Fruit fly (Drosophila melanogaster) whole organism: ENCODE results near the gene CG6893.

Experiments
- CG8478 ChIP-seq: fragments of >200 bp; optimal IDR thresholded peaks from 2 replicates; lab custom pipeline; 2018; ENCODE audit warnings: inconsistent platforms
- Dll ChIP-seq: fragments of >200 bp; optimal IDR thresholded peaks from 2 replicates; lab custom pipeline; 2017
- EcR ChIP-seq, 2 experiments: fragments of >200 bp; optimal IDR thresholded peaks; 2 replicates each; lab custom pipeline; 2017; ENCODE audit warnings: missing biosample characterization in 2 of 2, missing genetic modification characterization in 2 of 2, missing genetic modification reagents in 2 of 2
- pan ChIP-seq: fragments of >200 bp; optimal IDR thresholded peaks from 2 replicates; lab custom pipeline; 2017
- psq ChIP-seq: fragments of >200 bp; optimal IDR thresholded peaks from 2 replicates; lab custom pipeline; 2017
- usp ChIP-seq: fragments of >200 bp; optimal IDR thresholded peaks from 2 replicates; lab custom pipeline; 2017; ENCODE audit warnings: missing biosample characterization, missing genetic modification characterization, mixed read lengths

Gene CG6893

DNA sequence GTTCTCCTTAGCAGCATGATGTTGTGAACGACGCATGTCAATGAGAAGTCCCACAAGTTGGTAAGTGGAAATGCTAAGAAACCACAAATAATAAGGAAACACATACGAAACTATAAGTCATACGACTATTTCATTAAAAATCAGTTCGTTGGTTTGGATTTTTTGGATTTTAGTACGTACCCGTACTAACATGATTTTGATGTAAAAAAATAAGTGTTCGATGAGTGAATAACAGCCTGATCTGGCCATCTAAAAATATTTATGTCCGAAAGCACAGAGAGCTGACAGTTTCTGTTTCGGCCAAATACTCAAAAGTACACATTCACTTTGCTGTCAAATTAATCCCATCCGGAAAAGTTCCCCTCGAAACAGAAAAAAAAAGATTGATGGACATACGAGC is at the start of gene CG6893:
Gene CG6893 (plus strand): TSS at position 301 of the 400 bp plus-strand sequence.
- TF ChIP-seq EcR (GFP tag; optimal IDR thresholded peaks at IDR 0.05; lab: Kevin White, UChicago) (no peak), CG8478 (no peak), psq (no peak), pan (no peak), Dll (lab: Kevin White, UChicago) (no peak), usp (no peak)

DNA sequence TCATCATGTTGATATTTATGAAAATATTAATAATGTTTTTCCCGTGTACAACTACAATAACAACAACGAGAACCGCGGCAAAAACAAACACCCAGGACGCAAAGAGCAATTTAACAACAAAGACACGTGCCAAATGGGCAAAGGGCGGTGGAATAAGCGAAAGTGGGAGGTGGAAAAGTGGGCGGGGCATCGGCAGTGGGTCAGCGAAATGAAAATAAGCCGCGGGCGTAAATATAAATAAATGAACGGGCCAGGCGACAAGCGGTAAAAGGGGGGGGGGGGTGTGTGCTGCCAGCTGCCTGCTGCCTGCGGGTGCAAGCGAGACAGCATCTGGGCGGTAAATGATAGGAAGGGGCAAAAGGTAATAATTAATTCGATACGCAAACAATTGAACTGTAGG is 40.2 kb upstream of the CG6893 start:
- TF ChIP-seq EcR (GFP tag; optimal IDR thresholded peaks at IDR 0.05; lab: Kevin White, UChicago) (no peak), Dll (lab: Kevin White, UChicago) (no peak), psq (no peak), CG8478 (no peak), pan (no peak), usp (no peak)

DNA sequence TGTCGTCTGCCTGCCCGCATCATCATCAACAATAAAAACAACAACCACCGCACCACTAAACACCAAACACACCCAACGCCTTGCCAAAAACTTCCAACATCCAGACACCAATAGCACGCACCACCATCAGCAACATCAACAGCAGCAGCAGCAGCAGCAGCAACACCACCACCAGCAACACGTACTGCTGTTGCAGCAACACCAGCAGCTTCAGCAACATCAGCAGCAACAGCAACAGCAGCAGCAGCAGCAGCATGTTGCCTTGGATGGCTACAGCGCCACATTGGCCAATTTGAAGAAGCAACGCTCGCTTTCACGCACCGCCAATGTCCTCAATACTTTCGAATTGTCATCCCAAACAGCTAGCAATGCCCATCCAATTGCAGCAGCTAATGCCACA is 28.4 kb upstream of the CG6893 start:
- TF ChIP-seq CG8478 = no peak
- no peak for TF ChIP-seq EcR (GFP tag; optimal IDR thresholded peaks at IDR 0.05; lab: Kevin White, UChicago)
- TF ChIP-seq psq = no peak
- no peak for TF ChIP-seq Dll (lab: Kevin White, UChicago)
- TF ChIP-seq usp = no peak
- no peak for TF ChIP-seq pan

DNA sequence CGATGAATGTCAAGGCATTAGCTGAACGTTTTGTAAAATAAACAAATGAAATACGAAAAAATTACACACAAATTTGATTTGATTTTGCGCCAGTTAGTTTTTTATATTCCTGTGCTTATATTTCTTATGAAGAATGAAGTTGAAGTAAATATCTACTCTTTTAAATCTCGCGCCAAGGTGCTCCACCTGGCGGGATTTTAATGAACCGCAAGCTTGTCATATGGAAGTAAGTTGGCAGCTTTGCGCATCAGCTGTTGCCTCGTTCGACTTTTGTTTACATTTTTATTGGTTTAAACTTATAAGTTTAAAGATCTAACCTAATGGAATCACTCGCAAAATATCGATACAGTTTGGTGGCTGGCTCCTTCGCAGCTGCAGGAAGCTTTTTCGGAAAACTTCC is 26.9 kb upstream of the CG6893 start, which contains the start of gene CG42495:
Gene CG42495 (plus strand): TSS at position 247 of the 400 bp plus-strand sequence.
- TF ChIP-seq psq = no peak
- TF ChIP-seq usp = no peak
- no peak for TF ChIP-seq Dll (lab: Kevin White, UChicago)
- no peak for TF ChIP-seq EcR (GFP tag; optimal IDR thresholded peaks at IDR 0.05; lab: Kevin White, UChicago)
- no peak for TF ChIP-seq CG8478
- TF ChIP-seq pan = no peak

DNA sequence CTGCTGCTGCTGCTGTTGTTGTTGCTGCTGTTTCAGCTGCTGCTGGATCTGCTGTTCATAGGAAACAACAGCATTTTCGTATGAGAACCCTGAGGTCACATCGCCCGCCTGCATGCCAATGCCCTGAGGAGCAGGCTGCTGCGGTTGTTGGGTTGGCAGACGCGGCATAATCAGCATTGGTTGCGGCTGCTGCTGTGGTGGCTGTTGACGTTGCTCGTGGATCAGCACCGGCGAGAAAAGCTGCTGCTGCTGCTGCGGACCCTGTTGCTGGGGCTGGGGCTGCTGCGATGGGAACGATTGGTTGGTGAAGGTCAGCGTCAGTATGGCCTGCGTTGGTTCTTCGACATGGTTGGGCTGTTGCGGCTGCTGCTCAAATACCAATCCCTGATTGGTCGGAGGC is 24.1 kb upstream of the CG6893 start:
- TF ChIP-seq psq = no peak
- no peak for TF ChIP-seq CG8478

DNA sequence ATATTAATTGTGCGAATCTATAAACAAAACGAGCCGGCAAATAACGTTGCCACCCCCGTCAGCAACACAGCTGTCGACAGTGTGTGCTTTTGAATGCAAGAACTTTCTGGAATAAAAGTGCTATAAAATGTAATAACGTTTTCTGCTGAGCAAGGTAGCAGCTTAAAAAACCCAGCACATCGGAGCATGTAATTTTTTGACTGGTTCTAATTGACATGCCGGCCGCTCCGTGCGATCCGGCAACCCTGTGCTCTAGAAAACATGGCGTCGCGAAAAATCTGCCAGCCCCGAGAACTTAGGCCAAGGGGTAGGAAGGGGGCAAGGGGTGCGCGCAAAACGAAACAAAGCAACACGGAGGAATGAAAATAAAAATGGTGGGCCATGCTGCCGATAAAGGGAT is 21.8 kb upstream of the CG6893 start:
- no peak for TF ChIP-seq pan
- TF ChIP-seq psq = no peak
- no peak for TF ChIP-seq CG8478
- TF ChIP-seq usp = no peak
- no peak for TF ChIP-seq EcR (GFP tag; optimal IDR thresholded peaks at IDR 0.05; lab: Kevin White, UChicago)
- TF ChIP-seq Dll (lab: Kevin White, UChicago) = no peak

DNA sequence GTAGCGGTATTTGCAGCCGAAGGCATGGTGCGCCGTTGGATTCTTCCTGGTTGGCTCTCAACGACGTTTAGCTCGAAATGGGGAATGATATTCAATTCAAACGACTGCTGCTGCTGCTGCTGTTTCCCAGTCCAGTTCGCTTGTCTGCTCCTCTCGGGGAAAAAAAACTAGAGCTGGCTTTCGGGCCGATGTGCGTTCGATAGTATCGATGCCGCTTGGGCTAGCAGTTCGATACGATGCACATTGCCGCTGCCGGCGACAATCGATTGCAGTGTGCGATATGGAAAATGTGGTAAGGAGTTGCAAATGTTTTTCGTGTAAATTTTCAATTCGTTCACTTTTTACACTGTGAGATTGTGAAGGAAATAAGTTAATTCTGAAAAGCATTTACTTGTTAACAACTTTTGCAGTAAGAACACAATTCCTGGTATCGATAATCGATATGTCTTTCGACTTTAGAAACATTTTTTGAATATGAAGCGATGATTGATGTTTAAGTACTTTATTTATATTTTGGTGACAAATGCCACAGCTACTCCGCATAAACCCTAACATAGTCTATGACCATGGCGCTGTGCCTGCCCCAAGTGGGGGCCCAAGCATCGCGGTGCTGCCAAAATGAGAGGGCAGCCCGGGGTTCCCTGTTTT is 20.9 kb upstream of the CG6893 start, which contains the start of gene Capr:
Gene Capr (minus strand): TSS at position 339 of the 648 bp plus-strand sequence.
- TF ChIP-seq pan = no peak
- no peak for TF ChIP-seq psq
- TF ChIP-seq Dll (lab: Kevin White, UChicago) = no peak
- no peak for TF ChIP-seq usp
- no peak for TF ChIP-seq CG8478
- TF ChIP-seq EcR (GFP tag; optimal IDR thresholded peaks at IDR 0.05; lab: Kevin White, UChicago) = no peak

DNA sequence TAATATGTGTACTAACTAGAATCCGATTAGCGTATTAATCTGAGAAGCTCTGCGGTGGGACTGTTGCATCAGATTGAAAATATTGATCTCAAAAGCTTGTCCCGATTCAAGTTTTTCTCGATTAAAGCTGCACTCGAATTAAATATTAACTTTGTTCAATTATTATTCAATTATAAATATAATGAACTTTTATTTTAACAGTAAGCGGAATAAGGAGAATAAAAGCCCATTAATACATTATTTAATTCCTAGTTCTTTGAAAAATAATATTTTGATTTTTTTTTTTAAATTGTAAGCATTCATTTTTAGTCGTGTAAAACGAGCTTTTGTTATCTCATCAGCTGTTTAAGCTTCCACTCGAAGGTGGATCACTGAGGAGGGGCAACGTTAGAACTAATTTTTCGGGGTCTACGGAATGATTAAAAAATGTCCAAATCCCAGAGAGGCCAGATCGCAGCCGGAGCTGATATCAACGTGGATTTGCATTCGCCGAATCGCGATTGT is 18.6 kb upstream of the CG6893 start, which contains the start of the genes GNBP2 and GNBP1:
Gene GNBP2 (minus strand): TSS at position 51 of the 504 bp plus-strand sequence.
Gene GNBP1 (plus strand): TSS at position 438 of the 504 bp plus-strand sequence.
- TF ChIP-seq EcR (GFP tag; optimal IDR thresholded peaks at IDR 0.05; lab: Kevin White, UChicago) (no peak), Dll (lab: Kevin White, UChicago) (no peak), psq (no peak), pan (no peak), CG8478 (no peak), usp (no peak)

DNA sequence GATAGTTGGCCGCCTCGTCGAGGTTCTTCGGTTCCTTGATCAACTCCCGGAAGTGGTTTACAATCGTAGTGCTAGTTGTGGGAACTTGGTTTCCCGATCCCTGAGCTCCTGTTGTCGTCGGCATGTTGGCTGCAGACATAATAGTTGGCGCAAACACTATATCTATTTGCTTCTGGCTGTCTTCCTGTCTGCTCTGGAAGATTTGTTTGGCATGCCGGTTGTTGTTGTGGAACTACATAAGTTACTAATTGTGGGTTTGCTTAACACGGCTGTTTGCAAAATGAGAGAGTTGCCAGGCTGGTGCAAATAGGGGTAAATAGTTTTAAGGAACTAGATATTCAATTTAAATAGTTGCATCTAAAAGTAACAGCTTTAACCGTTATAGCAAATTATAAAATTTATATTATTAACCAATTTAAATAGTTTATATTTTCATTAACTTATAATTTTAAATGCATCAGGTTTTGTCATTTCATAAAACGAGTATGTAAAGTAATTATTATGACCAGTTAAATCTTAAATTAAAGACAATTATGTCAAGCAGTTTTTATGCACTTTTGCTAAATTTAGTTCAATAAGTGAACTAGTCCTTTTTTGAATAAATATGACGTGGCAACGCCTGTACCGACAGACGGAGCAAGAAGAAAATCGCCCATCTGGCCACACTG is 12.3 kb upstream of the CG6893 start, which contains the start of the genes Sgf11 and CG32202:
Gene Sgf11 (minus strand): TSS at position 287 of the 668 bp plus-strand sequence.
Gene CG32202 (plus strand): TSS at position 635 of the 668 bp plus-strand sequence.
- TF ChIP-seq CG8478 (no peak), Dll (lab: Kevin White, UChicago) (no peak), EcR (GFP tag; optimal IDR thresholded peaks at IDR 0.05; lab: Kevin White, UChicago) (no peak), usp (no peak), psq (no peak), pan (no peak)

DNA sequence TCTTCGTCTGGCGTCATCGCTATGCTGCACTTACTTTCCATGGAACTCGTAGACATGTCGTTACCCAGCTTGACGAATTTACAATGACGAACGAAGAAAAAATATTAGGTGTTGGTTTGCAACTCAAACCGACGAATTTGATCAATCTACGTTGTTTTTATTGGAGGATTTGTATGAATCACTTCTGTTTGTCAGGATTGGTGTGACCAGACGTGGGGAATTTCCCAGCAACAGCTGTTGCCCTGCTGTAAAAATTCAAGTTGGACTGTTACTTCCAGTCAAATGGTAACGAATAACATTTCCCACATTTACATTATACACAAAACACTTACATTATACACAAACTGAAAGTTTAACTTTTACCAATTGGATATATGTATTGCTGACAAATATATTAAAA is 10.1 kb upstream of the CG6893 start, which contains the start of gene Chmp1:
Gene Chmp1 (minus strand): TSS at position 216 of the 400 bp plus-strand sequence.
- TF ChIP-seq pan (no peak), EcR (GFP tag; optimal IDR thresholded peaks at IDR 0.05; lab: Kevin White, UChicago) (no peak), CG8478 (no peak), Dll (lab: Kevin White, UChicago) (no peak), psq (no peak), usp (no peak)

DNA sequence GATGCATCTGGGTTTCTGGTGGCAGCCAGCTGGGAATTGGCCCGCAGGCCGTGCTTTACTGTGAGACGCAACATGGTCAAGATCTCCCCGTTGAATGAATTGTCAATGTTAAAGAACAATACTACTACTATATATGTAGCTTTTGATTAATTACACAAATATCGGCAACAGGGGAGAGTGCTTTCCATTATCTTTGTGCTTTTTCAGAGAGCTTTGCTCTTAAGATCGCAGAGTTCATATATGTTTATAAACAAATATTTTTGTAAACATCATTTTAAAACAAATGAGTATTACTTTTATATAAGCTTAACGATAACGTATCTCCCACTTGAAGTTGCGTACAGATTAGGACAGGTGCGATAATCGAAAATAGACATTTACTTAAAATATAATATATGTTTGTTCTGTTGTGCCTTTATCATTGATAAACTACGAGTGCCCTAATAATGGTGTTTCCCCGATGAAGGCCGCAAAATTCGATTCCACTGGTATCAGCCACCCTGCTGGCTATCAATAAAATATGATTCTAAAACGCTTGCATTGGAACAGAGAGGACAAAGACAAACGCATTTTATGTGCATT is 7.7 kb upstream of the CG6893 start, which contains the start of gene Cyp12c1:
Gene Cyp12c1 (minus strand): TSS at position 100 of the 582 bp plus-strand sequence.
- TF ChIP-seq CG8478 (no peak), usp (no peak), EcR (GFP tag; optimal IDR thresholded peaks at IDR 0.05; lab: Kevin White, UChicago) (no peak), psq (no peak), pan (no peak), Dll (lab: Kevin White, UChicago) (no peak)

DNA sequence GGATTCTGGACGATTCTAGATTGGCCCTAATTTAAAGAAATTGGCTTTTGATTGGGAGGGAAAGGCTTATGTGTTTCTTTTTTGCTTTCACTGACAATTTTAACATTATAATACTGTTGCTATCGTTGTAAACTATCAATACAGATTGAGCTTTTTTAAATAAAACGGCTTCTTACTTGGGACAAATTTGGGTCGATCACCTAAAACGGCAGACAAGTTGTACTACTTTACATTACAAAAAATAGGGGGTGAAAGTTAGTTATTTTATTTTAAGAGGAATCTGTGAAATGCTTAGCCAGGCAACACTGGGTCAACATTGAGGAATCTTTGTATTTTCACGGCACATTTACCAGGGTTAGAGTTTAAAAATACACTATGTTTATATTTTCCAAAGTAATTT is 4.3 kb downstream of the CG6893 start, which contains the start of gene Dic4:
Gene Dic4 (minus strand): TSS at position 101 of the 400 bp plus-strand sequence.
- TF ChIP-seq psq (no peak), pan (no peak), CG8478 (no peak), Dll (lab: Kevin White, UChicago) (no peak), EcR (GFP tag; optimal IDR thresholded peaks at IDR 0.05; lab: Kevin White, UChicago) (no peak), usp (no peak)
